Worm (Caenorhabditis elegans): ENCODE measurements around the gene acox-1.6.

The acox-1.6 gene

DNA sequence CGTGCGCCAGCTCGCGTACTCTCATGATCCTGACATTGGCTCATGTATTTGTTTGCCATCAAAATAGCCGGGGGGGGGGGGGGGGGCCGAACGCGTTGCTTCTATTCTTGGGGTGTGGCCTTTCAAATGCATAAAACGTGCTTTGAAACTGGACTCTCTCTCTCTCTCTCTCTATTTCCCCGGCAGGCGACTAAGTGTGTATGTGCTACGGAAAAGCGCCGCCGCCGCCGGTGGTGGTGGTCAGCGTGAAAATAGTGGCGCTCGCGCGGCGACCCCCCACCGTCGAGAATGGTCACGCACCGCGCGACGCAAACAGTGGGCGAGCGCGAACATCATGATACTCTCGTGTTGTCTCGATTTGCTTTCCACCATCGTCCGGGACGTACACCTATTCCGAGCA is 42.7 kb upstream of the acox-1.6 start (continued):
- TF ChIP-seq hif-1 (tag; optimal IDR thresholded peaks at IDR 0.05) (no peak), ctbp-1 (GFP tag; IDR thresholded peaks at IDR 0.05) (no peak), pha-4 (GFP tag; IDR thresholded peaks at IDR 0.05) (peak; percentile 56; the same call in 1 of the 2 replicates), pha-4 (tag; optimal IDR thresholded peaks at IDR 0.05) (no peak), zag-1 (tag; optimal IDR thresholded peaks at IDR 0.05) (no peak), D1046.2 (GFP tag; IDR thresholded peaks at IDR 0.05) (no peak), unc-39 (tag; optimal IDR thresholded peaks at IDR 0.05) (no peak), dmd-6 (GFP tag; IDR thresholded peaks at IDR 0.05) (no peak), sdz-12 (GFP tag; optimal IDR thresholded peaks at IDR 0.05) (no peak)

DNA sequence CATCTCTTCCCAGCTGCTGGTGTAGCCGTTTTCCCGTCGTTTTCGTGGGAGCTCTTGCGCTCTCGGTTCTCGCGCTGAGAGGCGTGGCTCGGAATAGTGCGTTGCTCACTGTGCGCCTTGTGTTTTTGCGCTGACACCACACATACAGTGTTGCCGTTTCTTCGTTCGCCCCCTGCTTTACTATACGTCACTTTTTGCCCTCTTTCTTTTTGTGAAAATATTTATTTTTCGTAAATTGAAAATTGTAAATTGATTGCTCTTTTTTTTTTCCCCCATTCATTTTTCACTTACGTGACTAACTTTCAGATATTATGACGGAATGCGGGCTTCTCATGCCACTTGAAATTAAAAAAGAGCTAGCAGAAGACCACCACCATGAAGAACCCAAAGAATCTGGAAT is 40.4 kb upstream of the acox-1.6 start, which contains the start of gene gmeb-2:
Gene gmeb-2 (plus strand): TSS at position 301 of the 400 bp plus-strand sequence.
- TF ChIP-seq set-16 (GFP tag; IDR thresholded peaks at IDR 0.05): peak; percentile 44; the same call in 1 of the 2 replicates
- TF ChIP-seq lim-7 (GFP tag; IDR thresholded peaks at IDR 0.05): no peak

DNA sequence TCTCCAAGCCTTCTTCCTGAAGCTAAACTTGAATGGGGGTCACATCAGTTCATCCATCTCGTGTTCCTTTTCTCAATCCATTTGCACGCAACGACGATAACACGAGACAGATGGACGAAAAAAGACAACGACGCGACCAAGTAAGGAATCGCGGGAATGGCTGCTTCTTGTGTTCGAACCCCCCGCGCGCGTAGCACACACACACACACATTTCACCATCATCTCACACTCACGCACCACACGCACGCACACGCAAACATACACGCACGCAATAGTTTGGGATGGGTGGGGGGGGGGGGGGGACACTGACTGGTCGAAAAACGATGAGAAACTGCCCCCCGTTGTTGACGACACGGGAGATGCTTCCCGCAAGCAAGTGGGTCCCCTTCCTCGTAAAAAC is 38.6 kb upstream of the acox-1.6 start:
- TF ChIP-seq hlh-11 (tag; optimal IDR thresholded peaks at IDR 0.05): peak; percentile 46
- no peak for TF ChIP-seq zfp-3 (GFP tag; conservative IDR thresholded peaks at IDR 0.05)
- TF ChIP-seq set-16 (GFP tag; IDR thresholded peaks at IDR 0.05): peak; percentile 46
- peak; percentile 74 for TF ChIP-seq hlh-30 (tag; optimal IDR thresholded peaks at IDR 0.05; ENCODE audit: insufficient read depth)
- peak; percentile 57; the same call in 1 of the 2 replicates for TF ChIP-seq egl-43 (GFP tag; IDR thresholded peaks at IDR 0.05)
- peak in 1 of 2 experiments; percentile 8 for TF ChIP-seq hif-1 (tag; optimal IDR thresholded peaks at IDR 0.05)
- peak; percentile 16 for TF ChIP-seq nhr-28 (tag; optimal IDR thresholded peaks at IDR 0.05)
- no peak for TF ChIP-seq duxl-1 (tag; optimal IDR thresholded peaks at IDR 0.05; ENCODE audit: poor library complexity)
- TF ChIP-seq mdl-1 (tag; optimal IDR thresholded peaks at IDR 0.05): peak in 1 of 2 experiments; percentile 21
- no peak for TF ChIP-seq ctbp-1 (GFP tag; IDR thresholded peaks at IDR 0.05)
- TF ChIP-seq aha-1 (tag): peak; percentile 51
- peak; percentile 29; the same call in 1 of the 2 replicates for TF ChIP-seq ceh-20 (GFP tag; IDR thresholded peaks at IDR 0.05)
- peak; percentile 75 for TF ChIP-seq mxl-3 (GFP tag; optimal IDR thresholded peaks at IDR 0.05)
- 0 out of 2 replicates have a peak, but pooled peaks have one; percentile 34 for TF ChIP-seq hmg-1.1 (GFP tag; IDR thresholded peaks at IDR 0.05)

DNA sequence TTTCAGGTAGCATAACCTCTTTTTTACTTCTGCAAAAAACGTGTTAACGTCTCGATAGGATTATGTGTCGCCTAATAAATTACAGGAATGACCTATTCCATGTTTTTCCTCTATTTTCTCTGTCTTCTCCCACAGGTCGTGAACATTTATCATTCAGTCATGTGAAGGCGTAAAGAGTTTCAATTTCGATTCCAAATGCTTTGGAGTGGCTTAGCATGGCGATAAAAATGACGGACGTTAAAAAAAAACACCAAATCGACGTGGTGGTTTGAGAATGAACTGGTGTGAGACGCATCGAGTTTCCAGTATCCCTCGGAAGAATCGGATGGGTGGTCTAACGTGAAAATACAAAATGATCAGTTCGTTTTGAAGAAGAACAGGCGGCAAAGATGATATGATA is 31.2 kb upstream of the acox-1.6 start:
- TF ChIP-seq nhr-77 (tag; optimal IDR thresholded peaks at IDR 0.05) (no peak), unc-130 (GFP tag; optimal IDR thresholded peaks at IDR 0.05) (no peak), dmd-8 (GFP tag; IDR thresholded peaks at IDR 0.05) (no peak), hlh-11 (tag; optimal IDR thresholded peaks at IDR 0.05) (peak; percentile 15), mxl-3 (GFP tag; optimal IDR thresholded peaks at IDR 0.05) (peak; percentile 9), Y5F2A.4 (GFP tag; optimal IDR thresholded peaks at IDR 0.05) (no peak), lin-39 (tag; optimal IDR thresholded peaks at IDR 0.05) (no peak), gei-8 (GFP tag; optimal IDR thresholded peaks at IDR 0.05) (no peak), nhr-25 (tag; optimal IDR thresholded peaks at IDR 0.05; ENCODE audit: borderline replicate concordance, insufficient read depth) (no peak), ces-1 (GFP tag; optimal IDR thresholded peaks at IDR 0.05) (no peak), unc-62 (GFP tag; optimal IDR thresholded peaks at IDR 0.05 in 1 of 2) (peak in 1 of 2 experiments; percentile 81), unc-62 (tag; optimal IDR thresholded peaks at IDR 0.05) (no peak)

DNA sequence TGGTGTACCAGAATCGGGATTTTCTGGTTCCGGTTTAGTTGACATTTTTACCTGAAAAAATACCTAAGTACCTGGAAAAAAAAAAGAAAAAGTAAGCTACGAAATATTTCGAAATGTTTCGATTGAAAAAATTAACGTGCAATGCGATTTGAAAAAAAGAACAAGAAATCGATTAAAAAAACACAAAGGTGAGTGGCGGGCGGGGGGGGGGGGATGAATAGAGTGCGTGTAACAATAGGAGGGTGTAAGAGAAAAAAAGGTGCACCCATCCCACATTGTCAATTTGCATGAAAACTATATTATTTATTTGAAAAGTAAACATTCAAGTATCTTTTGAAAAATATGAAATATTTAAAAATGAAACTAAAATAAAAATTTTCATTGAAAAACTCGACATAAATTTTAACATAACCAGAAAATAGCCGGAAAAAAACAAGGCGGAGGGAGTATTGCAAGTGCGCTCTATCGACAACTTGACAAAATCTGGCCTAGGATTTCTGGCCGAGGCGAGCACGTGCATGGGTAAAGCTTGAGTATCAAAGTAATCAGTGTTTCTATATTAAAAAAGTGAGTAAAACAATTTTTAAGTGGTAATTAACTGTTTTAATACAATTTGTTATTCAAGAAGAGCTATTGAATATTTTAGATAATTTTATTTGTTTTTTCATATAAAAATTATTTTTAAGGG is 27.7 kb upstream of the acox-1.6 start, which contains the start of the genes csb-1 and F53H4.4:
Gene csb-1 (minus strand): TSS at position 51 of the 688 bp plus-strand sequence.
Gene F53H4.4 (plus strand): TSS at position 520 of the 688 bp plus-strand sequence.
- TF ChIP-seq dmd-9 (GFP tag; IDR thresholded peaks at IDR 0.05) (0 out of 2 replicates have a peak, but pooled peaks have one; percentile 28), zip-11 (GFP tag; IDR thresholded peaks at IDR 0.05) (no peak), F37D6.2 (tag; optimal IDR thresholded peaks at IDR 0.05) (peak; percentile 28), hif-1 (tag; optimal IDR thresholded peaks at IDR 0.05) (peak in 1 of 2 experiments; percentile 79), hmg-1.1 (GFP tag; IDR thresholded peaks at IDR 0.05) (peak; percentile 41; the same call in 1 of the 2 replicates), Y5F2A.4 (GFP tag; optimal IDR thresholded peaks at IDR 0.05) (no peak), ama-1 (optimal IDR thresholded peaks at IDR 0.05) (no peak), gei-8 (GFP tag; optimal IDR thresholded peaks at IDR 0.05) (no peak), nhr-42 (GFP tag; IDR thresholded peaks at IDR 0.05) (no peak), vab-7 (GFP tag; IDR thresholded peaks at IDR 0.05) (peak; percentile 15; the same call in 1 of the 2 replicates), nhr-25 (tag; optimal IDR thresholded peaks at IDR 0.05; ENCODE audit: borderline replicate concordance, insufficient read depth) (no peak), pha-4 (GFP tag; IDR thresholded peaks at IDR 0.05) (no peak), pha-4 (tag; optimal IDR thresholded peaks at IDR 0.05) (peak; percentile 48), dve-1 (tag; optimal IDR thresholded peaks at IDR 0.05; ENCODE audit: insufficient read depth) (peak; percentile 87), Y48G9A.11 (GFP tag; IDR thresholded peaks at IDR 0.05) (no peak), aha-1 (tag) (peak; percentile 89), fkh-10 (GFP tag; optimal IDR thresholded peaks at IDR 0.05) (no peak)

Data from whole organism, L4 larva.